Worm (Caenorhabditis elegans) whole organism, L1 larva: ENCODE results near the gene T03F6.3.

Experiments used
- aly-2 ChIP-seq: fragments of 150-350 bp; optimal IDR thresholded peaks from 2 replicates; lab custom pipeline; 2014; ENCODE audit warnings: missing biosample characterization, missing genetic modification characterization
- ama-1 ChIP-seq: fragments of 150-350 bp; optimal IDR thresholded peaks from 2 replicates; lab custom pipeline; 2014
- dpl-1 ChIP-seq, 3 experiments: fragments of 150-350 bp in 2 of 3; sonication (generic microtip) in 1 of 3; optimal IDR thresholded peaks; 2 replicates each; lab custom pipeline; 2014 to 2017; ENCODE audit warnings: missing biosample characterization in 3 of 3, missing genetic modification characterization in 3 of 3, missing genetic modification reagents in 3 of 3
- egl-27 ChIP-seq, 2 experiments: fragments of 150-350 bp in 1 of 2; sonication (generic microtip); optimal IDR thresholded peaks; 3 replicates each; lab custom pipeline; 2017 to 2018; ENCODE audit warnings: missing biosample characterization in 2 of 2, missing genetic modification characterization in 2 of 2, missing genetic modification reagents in 2 of 2
- lir-3 ChIP-seq: sonication (generic microtip); optimal IDR thresholded peaks from 2 replicates; lab custom pipeline; 2016; ENCODE audit warnings: mild to moderate bottlenecking, missing genetic modification characterization, moderate library complexity, missing compliant biosample characterization; ENCODE audit not compliant: poor library complexity
- lsy-2 ChIP-seq, 2 experiments: fragments of 150-350 bp; optimal IDR thresholded peaks; 2 replicates each; lab custom pipeline; 2014; ENCODE audit warnings: missing biosample characterization in 2 of 2, missing genetic modification characterization in 2 of 2
- nhr-11 ChIP-seq: fragments of 150-350 bp; optimal IDR thresholded peaks from 2 replicates; lab custom pipeline; 2014; ENCODE audit warnings: missing biosample characterization, missing genetic modification characterization
- nhr-12 ChIP-seq: sonication (generic microtip); optimal IDR thresholded peaks from 2 replicates; lab custom pipeline; 2017; ENCODE audit warnings: missing biosample characterization, missing genetic modification characterization
- nhr-237 ChIP-seq: fragments of 150-350 bp; optimal IDR thresholded peaks from 2 replicates; lab custom pipeline; 2014; ENCODE audit warnings: missing biosample characterization, missing genetic modification characterization
- pqm-1 ChIP-seq: sonication (generic microtip); optimal IDR thresholded peaks from 3 replicates; lab custom pipeline; 2017; ENCODE audit warnings: missing biosample characterization, missing genetic modification characterization
- rnt-1 ChIP-seq: sonication (generic microtip); optimal IDR thresholded peaks from 2 replicates; lab custom pipeline; 2016; ENCODE audit warnings: mild to moderate bottlenecking, missing genetic modification characterization, moderate library complexity, missing compliant biosample characterization
- unc-62 ChIP-seq: fragments of 150-350 bp; optimal IDR thresholded peaks from 2 replicates; lab custom pipeline; 2014; ENCODE audit warnings: missing biosample characterization, missing genetic modification reagents, missing genetic modification characterization
- zag-1 ChIP-seq: fragments of 150-350 bp; optimal IDR thresholded peaks from 2 replicates; lab custom pipeline; 2014; ENCODE audit warnings: missing biosample characterization, missing genetic modification characterization
- ztf-4 ChIP-seq: fragments of 150-350 bp; optimal IDR thresholded peaks from 2 replicates; lab custom pipeline; 2014; ENCODE audit warnings: missing biosample characterization, missing genetic modification characterization

ce11 chrIII:13388621-13389020 lies 574 bp upstream of the T03F6.3 start:
- TF ChIP-seq nhr-11 (tag; lab: Kevin White, UChicago) (no peak), zag-1 (tag; lab: Kevin White, UChicago) (no peak), aly-2 (no peak), lsy-2 (tag; optimal IDR thresholded peaks at IDR 0.05; lab: Kevin White, UChicago) (no peak), unc-62 (GFP tag; lab: Kevin White, UChicago) (no peak), ztf-4 (tag; lab: Kevin White, UChicago) (no peak), nhr-237 (tag; lab: Kevin White, UChicago) (no peak), rnt-1 (tag; lab: Kevin White, UChicago) (no peak), ama-1 (lab: Kevin White, UChicago) (no peak), lir-3 (tag; lab: Kevin White, UChicago) (no peak), nhr-12 (tag; lab: Kevin White, UChicago) (no peak), dpl-1 (GFP tag; optimal IDR thresholded peaks at IDR 0.05; lab: Kevin White, UChicago) (no peak), pqm-1 (tag; lab: Kevin White, UChicago) (no peak), egl-27 (tag; optimal IDR thresholded peaks at IDR 0.05; lab: Kevin White, UChicago) (no peak)
